Worm (Caenorhabditis elegans) whole organism, late embryonic: ENCODE measurements around the gene Y43F8B.12.

Experiments used
- ama-1 ChIP-seq: fragments of 150-350 bp; optimal IDR thresholded peaks from 2 replicates; lab custom pipeline; 2014
- tbx-2 ChIP-seq: sonication (generic microtip); optimal IDR thresholded peaks from 2 replicates; lab custom pipeline; 2016; ENCODE audit warnings: missing genetic modification characterization, missing compliant biosample characterization

DNA sequence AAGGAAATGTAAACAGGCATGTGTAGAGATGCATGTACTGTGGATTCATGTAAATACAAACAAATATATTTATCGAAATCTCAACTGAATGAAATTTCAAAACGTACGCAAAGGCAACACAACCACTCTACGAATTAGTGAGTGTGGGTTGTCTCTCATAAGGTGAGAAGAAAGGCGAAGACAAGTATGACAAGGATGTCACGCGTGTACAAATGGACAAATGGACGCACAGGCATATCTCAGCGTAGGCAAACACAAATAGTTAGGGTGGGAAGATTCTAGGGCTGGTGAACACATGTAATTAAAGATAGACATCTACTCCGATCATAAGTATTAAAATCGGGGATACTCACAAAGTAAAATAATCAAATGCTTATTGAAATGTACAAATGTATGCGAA lies 40.1 kb upstream of the Y43F8B.12 start:
- TF ChIP-seq tbx-2 (no peak), ama-1 (lab: Kevin White, UChicago) (no peak)
